Fruit fly (Drosophila melanogaster) whole organism, embryonic: ENCODE results near the gene yl.

ENCODE experiments used
- Ada2b ChIP-seq: fragments of 200-800 bp; sonication (Bioruptor generic); IDR thresholded peaks from 2 replicates; pipeline ENCODE4 v1.3.6; 2022; ENCODE audit warnings: missing biosample characterization, missing genetic modification characterization
- Antp ChIP-seq: fragments of 200-800 bp; sonication (Bioruptor generic); optimal IDR thresholded peaks from 3 replicates; lab custom pipeline; 2016; ENCODE audit warnings: missing biosample characterization, missing genetic modification characterization
- Atf-2 ChIP-seq: fragments of 200-800 bp; sonication (Bioruptor generic); optimal IDR thresholded peaks from 2 replicates; lab custom pipeline; 2016; ENCODE audit warnings: missing biosample characterization, missing genetic modification characterization
- B-H1 ChIP-seq: fragments of 200-800 bp; sonication (Bioruptor generic); IDR thresholded peaks from 3 replicates; pipeline ENCODE4 v1.3.6; 2022; ENCODE audit warnings: missing biosample characterization, missing genetic modification characterization
- C15 ChIP-seq: fragments of 200-800 bp; sonication (Bioruptor generic); IDR thresholded peaks from 3 replicates; pipeline ENCODE4 v1.3.6; 2022; ENCODE audit warnings: missing biosample characterization, missing genetic modification characterization
- CG1024 ChIP-seq: fragments of 200-800 bp; sonication (Bioruptor generic); IDR thresholded peaks from 2 replicates; pipeline ENCODE4 v1.3.6; 2022; ENCODE audit warnings: missing biosample characterization, missing genetic modification characterization
- CG11696 ChIP-seq: fragments of 200-800 bp; sonication (Bioruptor generic); IDR thresholded peaks from 2 replicates; pipeline ENCODE4 v1.3.6; 2022; ENCODE audit warnings: missing biosample characterization, missing genetic modification characterization
- CG13424 ChIP-seq: fragments of 200-800 bp; sonication (Bioruptor generic); optimal IDR thresholded peaks from 2 replicates; lab custom pipeline; 2019; ENCODE audit warnings: missing biosample characterization, mild to moderate bottlenecking, missing genetic modification characterization, moderate library complexity
- CG14014 ChIP-seq: fragments of 200-800 bp; sonication (Bioruptor generic); IDR thresholded peaks from 2 replicates; pipeline ENCODE4 v1.3.6; 2022; ENCODE audit warnings: missing biosample characterization, missing genetic modification characterization
- CG14050 ChIP-seq: fragments of 200-800 bp; sonication (Bioruptor generic); IDR thresholded peaks from 3 replicates; pipeline ENCODE4 v1.3.6; 2022; ENCODE audit warnings: missing biosample characterization, missing genetic modification characterization
- CG1529 ChIP-seq: fragments of 200-800 bp; sonication (Bioruptor generic); optimal IDR thresholded peaks from 3 replicates; lab custom pipeline; 2018; ENCODE audit warnings: missing biosample characterization, missing genetic modification characterization
- CG16813 ChIP-seq: fragments of 200-800 bp; sonication (Bioruptor generic); IDR thresholded peaks from 3 replicates; pipeline ENCODE4 v1.3.6; 2022; ENCODE audit warnings: missing biosample characterization, missing genetic modification characterization; ENCODE audit not compliant: partially characterized antibody
- CG17186 ChIP-seq: fragments of 200-800 bp; sonication (Bioruptor generic); optimal IDR thresholded peaks from 3 replicates; lab custom pipeline; 2017; ENCODE audit warnings: missing biosample characterization, missing genetic modification reagents, missing genetic modification characterization
- CG2875 ChIP-seq: fragments of 200-800 bp; sonication (Bioruptor generic); optimal IDR thresholded peaks from 2 replicates; lab custom pipeline; 2017; ENCODE audit warnings: missing biosample characterization, mild to moderate bottlenecking, missing genetic modification characterization, missing genetic modification reagents
- CG30431 ChIP-seq: fragments of 200-800 bp; sonication (Bioruptor generic); optimal IDR thresholded peaks from 2 replicates; lab custom pipeline; 2017; ENCODE audit warnings: missing biosample characterization, missing genetic modification characterization
- CG3163 ChIP-seq: fragments of 200-800 bp; sonication (Bioruptor generic); optimal IDR thresholded peaks from 3 replicates; lab custom pipeline; 2016; ENCODE audit warnings: missing biosample characterization, missing genetic modification characterization
- CG3847 ChIP-seq: fragments of 200-800 bp; sonication (Bioruptor generic); IDR thresholded peaks from 2 replicates; pipeline ENCODE4 v1.3.6; 2022; ENCODE audit warnings: missing biosample characterization, missing genetic modification characterization
- CG4617 ChIP-seq: fragments of 200-800 bp; sonication (Bioruptor generic); optimal IDR thresholded peaks from 3 replicates; lab custom pipeline; 2016; ENCODE audit warnings: missing biosample characterization, missing genetic modification characterization, borderline replicate concordance
- CG7839 ChIP-seq: fragments of 200-800 bp; sonication (Bioruptor generic); optimal IDR thresholded peaks from 3 replicates; lab custom pipeline; 2018; ENCODE audit warnings: missing biosample characterization, mild to moderate bottlenecking, missing genetic modification characterization, moderate library complexity
- CG9876 ChIP-seq: fragments of 200-800 bp; sonication (Bioruptor generic); optimal IDR thresholded peaks from 2 replicates; lab custom pipeline; 2016; ENCODE audit warnings: missing biosample characterization, missing genetic modification characterization
- Camta ChIP-seq: fragments of 200-800 bp; sonication (Bioruptor generic); optimal IDR thresholded peaks from 2 replicates; lab custom pipeline; 2016; ENCODE audit warnings: missing biosample characterization, missing genetic modification characterization
- CkIIα-i1 ChIP-seq: fragments of 200-800 bp; sonication (Bioruptor generic); IDR thresholded peaks from 2 replicates; pipeline ENCODE4 v1.3.6; 2022; ENCODE audit warnings: missing biosample characterization, missing genetic modification characterization
- D19A ChIP-seq: fragments of 200-800 bp; optimal IDR thresholded peaks from 3 replicates; lab custom pipeline; 2019; ENCODE audit warnings: missing biosample characterization, mild to moderate bottlenecking, missing genetic modification characterization, moderate library complexity
- Dad ChIP-seq: fragments of 200-800 bp; sonication (Bioruptor generic); optimal IDR thresholded peaks from 3 replicates; lab custom pipeline; 2016; ENCODE audit warnings: missing biosample characterization, missing genetic modification characterization
- H2.0 ChIP-seq: fragments of 200-800 bp; sonication (Bioruptor generic); IDR thresholded peaks from 2 replicates; pipeline ENCODE4 v1.3.6; 2022; ENCODE audit warnings: missing biosample characterization, missing genetic modification characterization
- HLH3B ChIP-seq: fragments of 200-800 bp; sonication (Bioruptor generic); IDR thresholded peaks from 2 replicates; pipeline ENCODE4 v1.3.6; 2022; ENCODE audit warnings: missing biosample characterization, missing genetic modification characterization
- HLH54F ChIP-seq: fragments of 200-800 bp; sonication (Bioruptor generic); optimal IDR thresholded peaks from 3 replicates; lab custom pipeline; 2016; ENCODE audit warnings: missing biosample characterization, missing genetic modification characterization
- Hand ChIP-seq: fragments of 200-800 bp; sonication (Bioruptor generic); optimal IDR thresholded peaks from 2 replicates; lab custom pipeline; 2017; ENCODE audit warnings: mild to moderate bottlenecking, missing biosample characterization, missing genetic modification reagents, missing genetic modification characterization
- MBD-R2 ChIP-seq: fragments of 200-800 bp; sonication (Bioruptor generic); IDR thresholded peaks from 2 replicates; pipeline ENCODE4 v1.3.6; 2022; ENCODE audit warnings: missing biosample characterization, missing genetic modification characterization
- Med ChIP-seq: fragments of 200-800 bp; sonication (Bioruptor generic); peaks from one replicate; lab custom pipeline; 2016; ENCODE audit warnings: missing biosample characterization, missing genetic modification characterization, mild to moderate bottlenecking, inconsistent platforms, moderate library complexity
- Meics ChIP-seq: fragments of 200-800 bp; sonication (Bioruptor generic); optimal IDR thresholded peaks from 2 replicates; lab custom pipeline; 2017; ENCODE audit warnings: missing biosample characterization, mild to moderate bottlenecking, missing genetic modification characterization
- NC2β ChIP-seq: fragments of 200-800 bp; sonication (Bioruptor generic); optimal IDR thresholded peaks from 2 replicates; lab custom pipeline; 2016; ENCODE audit warnings: missing biosample characterization, missing genetic modification characterization
- NK7.1 ChIP-seq: fragments of 200-800 bp; sonication (Bioruptor generic); optimal IDR thresholded peaks from 3 replicates; lab custom pipeline; 2016; ENCODE audit warnings: missing biosample characterization, missing genetic modification characterization
- Nf-YB ChIP-seq: fragments of 200-800 bp; sonication (Bioruptor generic); optimal IDR thresholded peaks from 3 replicates; lab custom pipeline; 2019; ENCODE audit warnings: missing biosample characterization, mild to moderate bottlenecking, missing genetic modification characterization, moderate library complexity
- Six4 ChIP-seq: fragments of 200-800 bp; sonication (Bioruptor generic); optimal IDR thresholded peaks from 2 replicates; lab custom pipeline; 2016; ENCODE audit warnings: missing biosample characterization, missing genetic modification characterization
- amos ChIP-seq: fragments of 200-800 bp; sonication (Bioruptor generic); IDR thresholded peaks from 2 replicates; pipeline ENCODE4 v1.3.6; 2022; ENCODE audit warnings: missing biosample characterization, missing genetic modification characterization; ENCODE audit not compliant: partially characterized antibody
- ase ChIP-seq: fragments of 200-800 bp; sonication (Bioruptor generic); IDR thresholded peaks from 3 replicates; pipeline ENCODE4 v1.3.6; 2022; ENCODE audit warnings: missing biosample characterization, missing genetic modification characterization
- ato ChIP-seq: fragments of 200-800 bp; sonication (Bioruptor generic); IDR thresholded peaks from 2 replicates; pipeline ENCODE4 v1.3.6; 2022; ENCODE audit warnings: missing biosample characterization, missing genetic modification characterization; ENCODE audit not compliant: partially characterized antibody
- bbx ChIP-seq: fragments of 200-800 bp; sonication (Bioruptor generic); IDR thresholded peaks from 2 replicates; pipeline ENCODE4 v1.3.6; 2022; ENCODE audit warnings: missing biosample characterization, missing genetic modification characterization; ENCODE audit not compliant: partially characterized antibody
- dimm ChIP-seq: fragments of 200-800 bp; sonication (Bioruptor generic); IDR thresholded peaks from 2 replicates; pipeline ENCODE4 v1.3.6; 2022; ENCODE audit warnings: missing biosample characterization, missing genetic modification characterization
- dm ChIP-seq: fragments of 200-800 bp; sonication (Bioruptor generic); optimal IDR thresholded peaks from 3 replicates; lab custom pipeline; 2016; ENCODE audit warnings: missing biosample characterization, missing genetic modification characterization
- dmrt99B ChIP-seq: fragments of 200-800 bp; sonication (Bioruptor generic); optimal IDR thresholded peaks from 2 replicates; lab custom pipeline; 2018; ENCODE audit warnings: missing biosample characterization, mild to moderate bottlenecking, missing genetic modification characterization, moderate library complexity
- emc ChIP-seq: fragments of 200-800 bp; sonication (Bioruptor generic); optimal IDR thresholded peaks from 2 replicates; lab custom pipeline; 2016; ENCODE audit warnings: missing biosample characterization, missing genetic modification characterization
- eyg ChIP-seq: fragments of 200-800 bp; sonication (Bioruptor generic); optimal IDR thresholded peaks from 3 replicates; lab custom pipeline; 2016; ENCODE audit warnings: missing biosample characterization, missing genetic modification characterization
- fd64A ChIP-seq: fragments of 200-800 bp; sonication (Bioruptor generic); optimal IDR thresholded peaks from 3 replicates; lab custom pipeline; 2018; ENCODE audit warnings: missing biosample characterization, mild to moderate bottlenecking, missing genetic modification characterization
- lab ChIP-seq: fragments of 200-800 bp; sonication (Bioruptor generic); optimal IDR thresholded peaks from 3 replicates; lab custom pipeline; 2017; ENCODE audit warnings: missing biosample characterization, missing genetic modification characterization, mild to moderate bottlenecking, moderate library complexity, missing genetic modification reagents
- phol ChIP-seq: fragments of 200-800 bp; sonication (Bioruptor generic); optimal IDR thresholded peaks from 3 replicates; lab custom pipeline; 2018; ENCODE audit warnings: missing biosample characterization, mild to moderate bottlenecking, missing genetic modification characterization, moderate library complexity
- pita ChIP-seq: fragments of 200-800 bp; sonication (Bioruptor generic); optimal IDR thresholded peaks from 2 replicates; lab custom pipeline; 2017; ENCODE audit warnings: missing biosample characterization, mild to moderate bottlenecking, missing genetic modification characterization
- ro ChIP-seq: fragments of 200-800 bp; sonication (Bioruptor generic); IDR thresholded peaks from 2 replicates; pipeline ENCODE4 v1.3.6; 2022; ENCODE audit warnings: missing biosample characterization, missing genetic modification characterization
- sens-2 ChIP-seq: fragments of 200-800 bp; sonication (Bioruptor generic); IDR thresholded peaks from 2 replicates; pipeline ENCODE4 v1.3.6; 2022; ENCODE audit warnings: missing biosample characterization, missing genetic modification characterization
- toy ChIP-seq: fragments of 200-800 bp; sonication (Bioruptor generic); IDR thresholded peaks from 2 replicates; pipeline ENCODE4 v1.3.6; 2022; ENCODE audit warnings: missing biosample characterization, missing genetic modification characterization
- unpg ChIP-seq: fragments of 200-800 bp; sonication (Bioruptor generic); optimal IDR thresholded peaks from 3 replicates; lab custom pipeline; 2018; ENCODE audit warnings: missing biosample characterization, mild to moderate bottlenecking, missing genetic modification characterization, moderate library complexity

Gene yl

DNA sequence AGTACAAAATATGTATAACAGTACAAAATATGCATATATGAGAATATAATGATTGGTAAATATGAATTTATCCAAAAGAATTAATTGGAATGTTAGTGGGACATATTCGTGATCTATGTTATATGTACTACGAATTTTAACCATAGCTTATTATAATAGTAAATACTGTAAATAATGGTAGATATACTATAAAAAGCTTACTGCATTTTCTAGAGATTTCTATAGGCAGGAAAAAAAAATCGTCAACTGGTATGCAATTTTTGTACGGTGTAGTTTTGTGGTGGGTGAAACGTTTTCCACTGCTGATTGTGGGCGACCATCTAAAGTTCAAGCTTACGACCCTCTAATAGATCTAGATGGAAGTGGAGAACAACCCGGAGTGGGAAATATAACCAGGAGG lies 23.8 kb downstream of the yl start (continued):
- no peak for TF ChIP-seq Meics (GFP tag; lab: Kevin White, UChicago)
- TF ChIP-seq CG9876 (GFP tag; lab: Kevin White, UChicago), result no peak
- TF ChIP-seq Ada2b (GFP tag; lab: Robert Waterston, UW), result no peak
- TF ChIP-seq ro (GFP tag; lab: Robert Waterston, UW), result no peak
- no peak for TF ChIP-seq HLH54F (GFP tag; lab: Kevin White, UChicago)
- TF ChIP-seq CG4617 (GFP tag; lab: Kevin White, UChicago), result no peak
- no peak for TF ChIP-seq CG30431
- no peak for TF ChIP-seq ase (GFP tag; lab: Robert Waterston, UW)
- no peak for TF ChIP-seq emc (GFP tag; lab: Kevin White, UChicago)
- TF ChIP-seq toy (GFP tag; lab: Robert Waterston, UW), result no peak
- no peak for TF ChIP-seq Atf-2
- TF ChIP-seq CG14050 (GFP tag; lab: Robert Waterston, UW), result no peak
- no peak for TF ChIP-seq dm (GFP tag; lab: Kevin White, UChicago)
- 0 out of 2 replicates have a peak, but pooled peaks have one; percentile 21 for TF ChIP-seq CG14014
- TF ChIP-seq Med (GFP tag; lab: Kevin White, UChicago), result peak; percentile 16
- TF ChIP-seq CG1024, result no peak
- no peak for TF ChIP-seq MBD-R2
- peak; percentile 2 for TF ChIP-seq CG7839
- TF ChIP-seq CG11696 (GFP tag; lab: Robert Waterston, UW), result no peak
- TF ChIP-seq lab (GFP tag; lab: Kevin White, UChicago), result peak; percentile 1
- TF ChIP-seq CG3163 (GFP tag; lab: Kevin White, UChicago), result no peak
- TF ChIP-seq bbx, result no peak

DNA sequence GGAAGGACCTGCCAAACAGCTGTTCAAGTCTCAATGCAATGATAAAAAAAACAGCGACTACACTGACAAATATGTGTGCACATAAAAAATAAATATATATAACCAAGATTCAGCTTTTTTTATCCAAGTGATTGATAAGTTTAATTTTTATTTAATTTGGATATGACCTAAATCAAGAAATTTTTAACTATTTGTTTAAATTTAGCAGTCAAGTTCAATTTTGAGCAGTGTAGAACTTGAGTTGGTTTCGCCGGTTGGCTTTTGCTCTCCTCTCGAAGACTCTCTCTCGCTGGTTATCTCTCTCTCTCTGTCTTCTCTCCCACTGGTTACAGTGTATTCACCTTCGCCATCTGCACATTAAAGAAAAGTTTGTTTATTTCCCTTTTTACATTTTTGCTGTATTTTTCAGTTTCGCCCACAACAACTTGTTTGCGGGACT lies 25.1 kb downstream of the yl start:
- peak; percentile 75 for TF ChIP-seq CG2875
- TF ChIP-seq HLH3B, result peak; percentile 90
- TF ChIP-seq Hand (GFP tag; lab: Kevin White, UChicago), result peak; percentile 70
- peak; percentile 10 for TF ChIP-seq eyg (GFP tag; lab: Kevin White, UChicago)
- TF ChIP-seq Nf-YB (GFP tag; lab: Kevin White, UChicago), result peak; percentile 72
- peak; percentile 88 for TF ChIP-seq CG13424
- peak; percentile 60; the same call in 1 of the 2 replicates for TF ChIP-seq dimm
- peak; percentile 71 for TF ChIP-seq NC2β (GFP tag; lab: Kevin White, UChicago)
- TF ChIP-seq CG16813, result no peak
- peak; percentile 75 for TF ChIP-seq Camta
- peak; percentile 94 for TF ChIP-seq unpg (GFP tag; lab: Kevin White, UChicago)
- TF ChIP-seq B-H1 (GFP tag; lab: Robert Waterston, UW), result peak; percentile 85
- peak; percentile 82 for TF ChIP-seq Six4 (GFP tag; lab: Kevin White, UChicago)
- TF ChIP-seq amos (GFP tag; lab: Robert Waterston, UW), result no peak
- no peak for TF ChIP-seq CG17186
- TF ChIP-seq ato (GFP tag; lab: Robert Waterston, UW), result no peak
- peak; percentile 71 for TF ChIP-seq sens-2 (GFP tag; lab: Robert Waterston, UW)
- peak; percentile 91 for TF ChIP-seq phol (tag; lab: Kevin White, UChicago)
- no peak for TF ChIP-seq fd64A
- TF ChIP-seq CkIIα-i1 (GFP tag; lab: Robert Waterston, UW), result no peak
- TF ChIP-seq pita (GFP tag; lab: Kevin White, UChicago), result no peak
- peak; percentile 52 for TF ChIP-seq Dad
- peak; percentile 88 for TF ChIP-seq H2.0 (GFP tag; lab: Robert Waterston, UW)
- peak; percentile 15 for TF ChIP-seq NK7.1 (GFP tag; lab: Kevin White, UChicago)
- TF ChIP-seq D19A (tag; lab: Kevin White, UChicago), result peak; percentile 84
- peak; percentile 64 for TF ChIP-seq CG1529 (GFP tag; lab: Kevin White, UChicago)
- peak; percentile 92 for TF ChIP-seq dmrt99B (tag; lab: Kevin White, UChicago)
- peak; percentile 85 for TF ChIP-seq CG3847 (GFP tag; lab: Robert Waterston, UW)
- peak; percentile 29 for TF ChIP-seq Antp (GFP tag; lab: Kevin White, UChicago)
- TF ChIP-seq C15 (GFP tag; lab: Robert Waterston, UW), result peak; percentile 81; the same call in 2 of the 3 replicates
